Worm (Caenorhabditis elegans): ENCODE results near the gene math-26.
"Not testable (repeated sequence)": the region's sequence is repeated elsewhere in the genome, so short reads cannot be mapped to it uniquely, and the experiment has no call there.

ce11 chrII:1824329-1824728, 52.9 kb downstream of the math-26 start, which contains the start of gene math-41:
- not testable (repeated sequence) for TF ChIP-seq ztf-11 (tag; optimal IDR thresholded peaks at IDR 0.05); nhr-23 (tag; optimal IDR thresholded peaks at IDR 0.05); ama-1 (optimal IDR thresholded peaks at IDR 0.05); peb-1 (tag; optimal IDR thresholded peaks at IDR 0.05); nhr-237 (tag; optimal IDR thresholded peaks at IDR 0.05); F13H6.1 (tag; optimal IDR thresholded peaks at IDR 0.05); mdl-1 (tag; optimal IDR thresholded peaks at IDR 0.05); dmd-4 (tag; optimal IDR thresholded peaks at IDR 0.05); ZK546.5 (tag; optimal IDR thresholded peaks at IDR 0.05); snpc-4 (tag; optimal IDR thresholded peaks at IDR 0.05); ceh-16 (tag; optimal IDR thresholded peaks at IDR 0.05); unc-55 (GFP tag; optimal IDR thresholded peaks at IDR 0.05); nhr-10 (tag; optimal IDR thresholded peaks at IDR 0.05); ztf-4 (tag; optimal IDR thresholded peaks at IDR 0.05)
